Worm (Caenorhabditis elegans): ENCODE measurements around the gene C29F3.7.

The C29F3.7 gene

DNA sequence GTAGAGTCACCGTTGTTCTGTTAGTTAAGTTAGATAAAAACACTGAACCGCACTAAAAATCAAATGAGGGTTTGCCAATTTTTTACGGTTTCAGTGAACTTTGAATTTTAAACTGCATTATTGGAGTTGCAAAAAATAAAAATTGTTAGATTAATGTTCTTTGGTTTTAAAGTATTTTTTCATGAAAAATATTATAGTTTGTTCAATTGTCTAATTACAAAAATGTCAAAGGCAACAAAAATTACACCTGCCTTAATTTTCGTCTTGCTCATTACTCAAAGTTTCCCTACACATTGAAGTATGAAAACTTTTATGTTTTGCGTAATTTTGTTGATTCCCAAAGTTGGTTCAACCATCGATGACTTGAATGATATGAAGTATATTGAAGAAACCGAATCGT, 43.9 kb upstream of the C29F3.7 start, which contains the start of gene irld-62:
Gene irld-62, plus strand, starts transcription at position 301 of the 400 bp plus-strand sequence.
- no peak for TF ChIP-seq unc-62 (GFP tag; optimal IDR thresholded peaks at IDR 0.05)
- TF ChIP-seq fkh-10 (GFP tag; optimal IDR thresholded peaks at IDR 0.05): no peak
- no peak for TF ChIP-seq pqm-1 (tag; optimal IDR thresholded peaks at IDR 0.05)
- no peak for TF ChIP-seq elt-2 (tag; optimal IDR thresholded peaks at IDR 0.05)
- no peak for TF ChIP-seq lin-39 (tag; optimal IDR thresholded peaks at IDR 0.05)
- no peak for TF ChIP-seq daf-12 (tag; optimal IDR thresholded peaks at IDR 0.05)
- no peak for TF ChIP-seq nfya-1 (tag; optimal IDR thresholded peaks at IDR 0.05; ENCODE audit: insufficient read depth)
- no peak for TF ChIP-seq nhr-25 (tag; optimal IDR thresholded peaks at IDR 0.05)
- no peak for TF ChIP-seq nhr-28 (tag; optimal IDR thresholded peaks at IDR 0.05)
- no peak for TF ChIP-seq R02D3.7 (tag; optimal IDR thresholded peaks at IDR 0.05)

DNA sequence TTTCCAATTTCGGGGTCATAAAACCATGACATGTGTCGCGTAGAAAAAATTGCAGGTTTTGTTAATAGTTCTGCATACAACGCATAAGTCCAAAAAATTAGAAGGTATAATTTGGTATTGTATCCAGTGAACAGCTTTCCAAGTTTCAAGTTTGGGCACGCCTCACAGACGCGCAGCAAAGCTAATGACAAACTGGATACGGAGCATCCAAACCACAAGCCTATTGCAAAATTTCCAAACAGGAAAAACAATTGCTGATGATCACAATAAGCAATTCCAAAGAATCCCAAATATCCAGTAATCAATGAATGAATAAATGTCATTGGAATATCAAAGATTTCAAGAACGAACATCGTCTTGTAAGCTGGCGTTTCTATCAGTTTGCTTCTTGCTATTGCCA, 41.2 kb upstream of the C29F3.7 start:
- TF ChIP-seq ceh-28 (tag; optimal IDR thresholded peaks at IDR 0.05): no peak
- TF ChIP-seq R02D3.7 (tag; optimal IDR thresholded peaks at IDR 0.05): no peak
- TF ChIP-seq fkh-2 (tag; optimal IDR thresholded peaks at IDR 0.05): no peak
- no peak for TF ChIP-seq egl-27 (tag; optimal IDR thresholded peaks at IDR 0.05)
- no peak for TF ChIP-seq ztf-11 (tag; optimal IDR thresholded peaks at IDR 0.05)
- no peak for TF ChIP-seq ama-1 (optimal IDR thresholded peaks at IDR 0.05)
- TF ChIP-seq pqm-1 (tag; optimal IDR thresholded peaks at IDR 0.05): no peak
- no peak for TF ChIP-seq lin-39 (tag; optimal IDR thresholded peaks at IDR 0.05)
- no peak for TF ChIP-seq hmg-11 (tag; optimal IDR thresholded peaks at IDR 0.05)
- no peak for TF ChIP-seq nhr-28 (tag; optimal IDR thresholded peaks at IDR 0.05)
- no peak for TF ChIP-seq nhr-25 (tag; optimal IDR thresholded peaks at IDR 0.05)
- TF ChIP-seq mml-1 (tag; optimal IDR thresholded peaks at IDR 0.05): no peak
- TF ChIP-seq tbx-2 (tag; optimal IDR thresholded peaks at IDR 0.05): no peak
- TF ChIP-seq ceh-16 (tag; optimal IDR thresholded peaks at IDR 0.05): no peak
- no peak for TF ChIP-seq fos-1 (tag; optimal IDR thresholded peaks at IDR 0.05)
- TF ChIP-seq ZK546.5 (tag; optimal IDR thresholded peaks at IDR 0.05): no peak
- TF ChIP-seq nfya-1 (tag; optimal IDR thresholded peaks at IDR 0.05; ENCODE audit: insufficient read depth): no peak
- TF ChIP-seq ceh-9 (tag; optimal IDR thresholded peaks at IDR 0.05): no peak
- no peak for TF ChIP-seq jun-1 (tag; optimal IDR thresholded peaks at IDR 0.05)
- no peak for TF ChIP-seq nhr-76 (tag; optimal IDR thresholded peaks at IDR 0.05)

DNA sequence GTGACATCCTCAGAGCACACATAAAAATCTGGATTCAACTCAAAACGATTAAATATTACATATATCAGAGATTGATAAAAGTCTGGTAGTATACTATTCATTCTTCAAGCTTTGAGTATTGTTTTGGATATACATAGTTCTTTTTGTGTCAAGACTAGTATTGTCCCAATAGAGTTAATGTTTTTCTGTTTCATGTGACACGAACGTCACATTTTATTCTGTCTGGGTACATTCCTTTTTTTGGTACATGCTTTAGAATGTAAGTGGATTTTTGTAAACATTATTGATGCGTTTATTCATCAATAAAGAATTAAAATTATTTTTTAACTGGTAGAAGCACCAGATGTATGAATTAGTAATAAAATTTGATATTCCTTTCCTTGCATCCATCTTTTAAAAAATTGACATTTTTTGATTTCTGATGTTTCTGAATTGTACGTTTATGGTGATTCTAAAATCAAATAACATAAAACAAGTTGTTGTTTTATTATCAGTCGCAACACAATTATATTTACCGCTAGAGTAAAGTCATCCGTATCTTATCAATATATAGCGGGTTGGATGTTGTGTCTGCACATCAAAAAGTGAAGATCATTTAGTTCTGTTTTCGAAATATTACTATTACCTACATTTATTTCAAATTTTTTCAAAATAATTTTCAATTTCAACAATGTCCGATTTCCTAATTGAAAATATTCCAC, 38.7 kb upstream of the C29F3.7 start, which contains the start of the genes srt-22 and nhr-246:
Gene srt-22, minus strand, starts transcription at position 101 of the 701 bp plus-strand sequence.
Gene nhr-246, plus strand, starts transcription at position 651 of the 701 bp plus-strand sequence.
- peak; percentile 6 for TF ChIP-seq elt-2 (tag; optimal IDR thresholded peaks at IDR 0.05)
- TF ChIP-seq lin-39 (tag; optimal IDR thresholded peaks at IDR 0.05): no peak
- peak; percentile 30 for TF ChIP-seq pqm-1 (tag; optimal IDR thresholded peaks at IDR 0.05)

DNA sequence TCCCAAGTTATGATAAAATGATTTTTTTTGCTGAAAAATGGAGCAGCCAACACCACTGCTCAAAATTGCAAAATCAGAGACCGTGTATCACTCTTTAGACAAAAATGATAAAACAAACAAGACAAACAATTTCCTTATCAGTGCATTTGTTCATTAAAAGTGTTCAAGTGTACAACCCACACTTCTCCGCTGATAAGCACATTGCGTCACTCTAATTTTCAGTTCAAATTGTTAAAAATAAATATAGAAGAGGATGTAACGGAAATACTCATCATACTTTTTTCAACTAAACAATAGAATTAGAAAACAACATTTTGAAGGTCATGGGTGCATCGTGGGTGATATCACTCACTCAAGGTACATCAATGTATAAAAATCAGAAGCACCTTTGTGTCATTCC, 36.1 kb upstream of the C29F3.7 start, which contains the start of gene nhr-291:
Gene nhr-291, plus strand, starts transcription at position 324 of the 400 bp plus-strand sequence.
- TF ChIP-seq fos-1 (tag; optimal IDR thresholded peaks at IDR 0.05) (peak; percentile 57), egl-27 (tag; optimal IDR thresholded peaks at IDR 0.05) (no peak), pqm-1 (tag; optimal IDR thresholded peaks at IDR 0.05) (peak; percentile 99), pha-4 (tag; optimal IDR thresholded peaks at IDR 0.05) (peak; percentile 83), elt-2 (tag; optimal IDR thresholded peaks at IDR 0.05) (peak; percentile 99), jun-1 (tag; optimal IDR thresholded peaks at IDR 0.05) (peak; percentile 93), ZK546.5 (tag; optimal IDR thresholded peaks at IDR 0.05) (no peak), skn-1 (tag; optimal IDR thresholded peaks at IDR 0.05) (peak; percentile 62), zag-1 (tag; optimal IDR thresholded peaks at IDR 0.05) (no peak)

DNA sequence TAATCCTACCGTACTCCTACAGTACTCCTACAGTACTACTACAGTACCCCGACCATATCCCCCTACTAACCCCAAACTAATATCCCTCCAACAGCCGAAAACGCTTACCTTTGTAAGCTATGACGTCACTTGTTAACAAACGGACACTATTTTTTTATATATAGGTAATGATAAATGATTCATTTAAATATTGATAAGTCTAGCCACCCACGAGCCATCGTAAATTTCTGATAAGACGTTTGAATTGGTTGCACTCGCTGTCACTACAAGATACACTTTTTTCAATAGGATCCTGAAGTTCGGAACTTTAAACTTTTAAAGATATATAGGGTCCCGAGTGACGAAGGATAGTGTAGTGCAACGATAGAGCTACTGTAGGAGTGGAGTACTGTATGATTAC, 32.0 kb upstream of the C29F3.7 start, which contains the start of gene nhr-247:
Gene nhr-247, plus strand, starts transcription at position 330 of the 400 bp plus-strand sequence.
- peak; percentile 9 for TF ChIP-seq pqm-1 (tag; optimal IDR thresholded peaks at IDR 0.05)
- TF ChIP-seq elt-2 (tag; optimal IDR thresholded peaks at IDR 0.05): peak; percentile 59

DNA sequence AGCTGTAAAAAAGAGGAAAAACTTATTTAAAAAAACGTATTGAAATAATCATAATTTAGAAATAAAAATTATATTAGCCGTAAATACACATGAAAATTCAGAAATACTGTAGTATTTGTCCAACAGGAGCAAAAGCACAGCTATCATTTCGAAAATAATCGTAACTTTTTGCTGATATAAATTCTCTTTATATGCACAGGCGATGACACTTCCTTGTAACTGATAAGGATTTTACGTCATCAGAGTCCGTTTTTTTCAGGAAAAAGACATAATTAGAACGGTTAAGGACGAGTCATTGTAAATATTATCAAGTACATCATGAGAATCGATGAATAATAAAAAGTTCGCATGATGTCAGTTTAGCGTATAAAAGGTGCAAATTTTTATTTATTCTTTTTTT, 31.3 kb upstream of the C29F3.7 start:
- TF ChIP-seq ztf-11 (tag; optimal IDR thresholded peaks at IDR 0.05): no peak
- TF ChIP-seq egl-5 (tag; optimal IDR thresholded peaks at IDR 0.05): no peak
- TF ChIP-seq pqm-1 (tag; optimal IDR thresholded peaks at IDR 0.05): peak; percentile 63
- peak; percentile 85 for TF ChIP-seq elt-2 (tag; optimal IDR thresholded peaks at IDR 0.05)
- TF ChIP-seq tbx-2 (tag; optimal IDR thresholded peaks at IDR 0.05): no peak
- no peak for TF ChIP-seq ceh-82 (tag; optimal IDR thresholded peaks at IDR 0.05)
- TF ChIP-seq nhr-25 (tag; optimal IDR thresholded peaks at IDR 0.05): no peak
- TF ChIP-seq nhr-43 (tag; optimal IDR thresholded peaks at IDR 0.05; ENCODE audit: poor library complexity, severe bottlenecking): no peak
- no peak for TF ChIP-seq nfya-1 (tag; optimal IDR thresholded peaks at IDR 0.05; ENCODE audit: insufficient read depth)
- TF ChIP-seq hmg-11 (tag; optimal IDR thresholded peaks at IDR 0.05): no peak
- no peak for TF ChIP-seq nhr-12 (tag; optimal IDR thresholded peaks at IDR 0.05)
- TF ChIP-seq zag-1 (tag; optimal IDR thresholded peaks at IDR 0.05): no peak

Data from whole organism, L3 larva.